Fruit fly (Drosophila melanogaster): ENCODE measurements around the gene Mipp1.

The Mipp1 gene

DNA sequence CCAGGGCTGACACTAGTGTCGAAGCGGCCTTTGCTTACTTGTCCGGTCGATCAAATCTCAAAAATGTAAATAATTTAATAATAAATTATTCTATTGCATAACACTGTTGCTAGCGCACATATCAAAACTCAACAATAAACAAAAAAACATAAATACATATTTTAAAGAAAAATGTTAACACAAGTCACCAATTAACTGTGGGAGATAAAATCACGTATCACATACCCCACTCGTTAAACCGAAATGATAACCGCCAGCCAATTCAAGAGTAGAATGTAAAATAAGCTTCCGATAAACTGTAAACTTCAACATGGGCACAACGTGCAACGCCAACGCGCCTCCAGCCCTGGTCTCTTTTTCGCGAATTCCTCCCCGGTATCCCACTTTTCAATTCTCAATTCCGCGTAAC lies 29.6 kb upstream of the Mipp1 start, which contains the start of gene Arts (continued):
- TF ChIP-seq z (GFP tag; IDR thresholded peaks at IDR 0.05), result no peak
- TF ChIP-seq CG6272 (GFP tag; IDR thresholded peaks at IDR 0.05), result no peak
- no peak for TF ChIP-seq klu (GFP tag; IDR thresholded peaks at IDR 0.05)
- no peak for TF ChIP-seq bbx (GFP tag; IDR thresholded peaks at IDR 0.05; ENCODE audit: partially characterized antibody)
- TF ChIP-seq Sry-δ (GFP tag; optimal IDR thresholded peaks at IDR 0.05), result peak; percentile 11
- no peak for TF ChIP-seq mirr (GFP tag; optimal IDR thresholded peaks at IDR 0.05)
- no peak for TF ChIP-seq pho (GFP tag; optimal IDR thresholded peaks at IDR 0.05)
- TF ChIP-seq Hr78 (GFP tag; optimal IDR thresholded peaks at IDR 0.05), result no peak
- no peak for TF ChIP-seq Hmx (GFP tag; optimal IDR thresholded peaks at IDR 0.05)
- TF ChIP-seq CG6683 (GFP tag; optimal IDR thresholded peaks at IDR 0.05), result no peak
- TF ChIP-seq HLH54F (GFP tag; optimal IDR thresholded peaks at IDR 0.05), result no peak
- TF ChIP-seq sima (GFP tag; optimal IDR thresholded peaks at IDR 0.05), result no peak
- no peak for TF ChIP-seq knrl (GFP tag; IDR thresholded peaks at IDR 0.05; ENCODE audit: partially characterized antibody)
- no peak for TF ChIP-seq yki (optimal IDR thresholded peaks at IDR 0.05)
- TF ChIP-seq gfzf (GFP tag; optimal IDR thresholded peaks at IDR 0.05), result peak; percentile 9
- no peak for TF ChIP-seq H2.0 (GFP tag; IDR thresholded peaks at IDR 0.05)
- TF ChIP-seq Side (GFP tag; optimal IDR thresholded peaks at IDR 0.05), result no peak
- TF ChIP-seq Fer1 (GFP tag; optimal IDR thresholded peaks at IDR 0.05), result peak; percentile 37
- no peak for TF ChIP-seq Doc3 (GFP tag; IDR thresholded peaks at IDR 0.05; ENCODE audit: partially characterized antibody)
- no peak for TF ChIP-seq CG3407 (GFP tag; optimal IDR thresholded peaks at IDR 0.05)
- peak; percentile 43 for TF ChIP-seq CG10147 (GFP tag; optimal IDR thresholded peaks at IDR 0.05)
- peak; percentile 44 for TF ChIP-seq CG18764 (GFP tag; optimal IDR thresholded peaks at IDR 0.05)
- peak; percentile 32 for TF ChIP-seq CG15696 (tag; optimal IDR thresholded peaks at IDR 0.05)
- peak; percentile 12 for TF ChIP-seq unpg (GFP tag; optimal IDR thresholded peaks at IDR 0.05)
- no peak for TF ChIP-seq ac (GFP tag; optimal IDR thresholded peaks at IDR 0.05)
- TF ChIP-seq ttk (GFP tag; IDR thresholded peaks at IDR 0.05), result no peak
- no peak for TF ChIP-seq Doc2 (GFP tag; IDR thresholded peaks at IDR 0.05)
- no peak for TF ChIP-seq MESR4 (GFP tag; optimal IDR thresholded peaks at IDR 0.05)
- no peak for TF ChIP-seq CG14667 (GFP tag; IDR thresholded peaks at IDR 0.05)
- TF ChIP-seq bab2 (GFP tag; optimal IDR thresholded peaks at IDR 0.05), result no peak
- no peak for TF ChIP-seq CG13296 (GFP tag; optimal IDR thresholded peaks at IDR 0.05)
- no peak for TF ChIP-seq ems (GFP tag; optimal IDR thresholded peaks at IDR 0.05)
- TF ChIP-seq CG12299 (tag; optimal IDR thresholded peaks at IDR 0.05), result no peak
- TF ChIP-seq CG8944 (GFP tag; optimal IDR thresholded peaks at IDR 0.05), result no peak
- TF ChIP-seq pita (GFP tag; optimal IDR thresholded peaks at IDR 0.05), result no peak
- no peak for TF ChIP-seq tgo (GFP tag; IDR thresholded peaks at IDR 0.05)
- TF ChIP-seq CG13424 (tag; optimal IDR thresholded peaks at IDR 0.05), result peak; percentile 54
- no peak for TF ChIP-seq ERR (GFP tag; optimal IDR thresholded peaks at IDR 0.05)
- TF ChIP-seq CG30403 (GFP tag; optimal IDR thresholded peaks at IDR 0.05), result peak; percentile 20
- TF ChIP-seq CG11696 (GFP tag; IDR thresholded peaks at IDR 0.05), result no peak
- TF ChIP-seq insv (GFP tag; optimal IDR thresholded peaks at IDR 0.05), result no peak
- no peak for TF ChIP-seq vnd (GFP tag; IDR thresholded peaks at IDR 0.05; ENCODE audit: partially characterized antibody)
- no peak for TF ChIP-seq CG8478 (optimal IDR thresholded peaks at IDR 0.05)
- TF ChIP-seq odd (GFP tag; optimal IDR thresholded peaks at IDR 0.05), result no peak
- TF ChIP-seq CoRest (tag; optimal IDR thresholded peaks at IDR 0.05), result peak; percentile 36
- TF ChIP-seq Abd-B (GFP tag; optimal IDR thresholded peaks at IDR 0.05), result peak; percentile 27
- no peak for TF ChIP-seq CG16815 (GFP tag; optimal IDR thresholded peaks at IDR 0.05)
- TF ChIP-seq zen (tag; optimal IDR thresholded peaks at IDR 0.05), result no peak
- TF ChIP-seq CG18619 (GFP tag; optimal IDR thresholded peaks at IDR 0.05), result no peak
- no peak for TF ChIP-seq Trl (optimal IDR thresholded peaks at IDR 0.05)
- no peak for TF ChIP-seq Trl (GFP tag; optimal IDR thresholded peaks at IDR 0.05)
- TF ChIP-seq CG2202 (tag; optimal IDR thresholded peaks at IDR 0.05), result no peak
- peak; percentile 39 for TF ChIP-seq CG10979 (tag; optimal IDR thresholded peaks at IDR 0.05)
